Fruit fly (Drosophila melanogaster) whole organism, embryonic: ENCODE data around the gene CG43447.
A peak's percentile ranks its signal among the peaks of the same experiment; 100 is the strongest.

Experiments
- Antp ChIP-seq: fragments of 200-800 bp; sonication (Bioruptor generic); optimal IDR thresholded peaks from 3 replicates; lab custom pipeline; 2016; ENCODE audit warnings: missing biosample characterization, missing genetic modification characterization
- Atf-2 ChIP-seq: fragments of 200-800 bp; sonication (Bioruptor generic); optimal IDR thresholded peaks from 2 replicates; lab custom pipeline; 2016; ENCODE audit warnings: missing biosample characterization, missing genetic modification characterization
- Bteb2 ChIP-seq: fragments of 200-800 bp; sonication (Bioruptor generic); optimal IDR thresholded peaks from 2 replicates; lab custom pipeline; 2016; ENCODE audit warnings: missing biosample characterization, missing genetic modification characterization
- CG10431 ChIP-seq: fragments of 200-800 bp; sonication (Bioruptor generic); optimal IDR thresholded peaks from 3 replicates; lab custom pipeline; 2018; ENCODE audit warnings: missing biosample characterization, mild to moderate bottlenecking, missing genetic modification characterization
- CG10543 ChIP-seq: fragments of 200-800 bp; sonication (Bioruptor generic); optimal IDR thresholded peaks from 3 replicates; lab custom pipeline; 2017; ENCODE audit warnings: missing biosample characterization, mild to moderate bottlenecking, missing genetic modification characterization, moderate library complexity
- CG11695 ChIP-seq: fragments of 200-800 bp; sonication (Bioruptor generic); IDR thresholded peaks from 3 replicates; pipeline ENCODE4 v1.3.6; 2022; ENCODE audit warnings: missing biosample characterization, missing genetic modification characterization
- CG12236 ChIP-seq: fragments of 200-800 bp; sonication (Bioruptor generic); optimal IDR thresholded peaks from 2 replicates; lab custom pipeline; 2016; ENCODE audit warnings: missing biosample characterization, missing genetic modification characterization
- CG13123 ChIP-seq: fragments of 200-800 bp; sonication (Bioruptor generic); optimal IDR thresholded peaks from 2 replicates; lab custom pipeline; 2016; ENCODE audit warnings: missing biosample characterization, missing genetic modification characterization
- CG15073 ChIP-seq: fragments of 200-800 bp; sonication (Bioruptor generic); optimal IDR thresholded peaks from 2 replicates; lab custom pipeline; 2016; ENCODE audit warnings: missing biosample characterization, missing genetic modification characterization
- CG1529 ChIP-seq: fragments of 200-800 bp; sonication (Bioruptor generic); optimal IDR thresholded peaks from 3 replicates; lab custom pipeline; 2018; ENCODE audit warnings: missing biosample characterization, missing genetic modification characterization
- CG1603 ChIP-seq: fragments of 200-800 bp; sonication (Bioruptor generic); optimal IDR thresholded peaks from 2 replicates; lab custom pipeline; 2019; ENCODE audit warnings: missing biosample characterization, mild to moderate bottlenecking, missing genetic modification characterization, moderate library complexity
- CG16815 ChIP-seq: fragments of 200-800 bp; sonication (Bioruptor generic); optimal IDR thresholded peaks from 3 replicates; lab custom pipeline; 2017; ENCODE audit warnings: missing biosample characterization, mild to moderate bottlenecking, missing genetic modification characterization
- CG17359 ChIP-seq: fragments of 200-800 bp; sonication (Bioruptor generic); optimal IDR thresholded peaks from 3 replicates; lab custom pipeline; 2018; ENCODE audit warnings: missing biosample characterization, mild to moderate bottlenecking, missing genetic modification characterization, moderate library complexity
- CG17568 ChIP-seq: fragments of 200-800 bp; sonication (Bioruptor generic); optimal IDR thresholded peaks from 2 replicates; lab custom pipeline; 2018; ENCODE audit warnings: missing biosample characterization, mild to moderate bottlenecking, missing genetic modification characterization, moderate library complexity
- CG18011 ChIP-seq: fragments of 200-800 bp; sonication (Bioruptor generic); optimal IDR thresholded peaks from 2 replicates; lab custom pipeline; 2017; ENCODE audit warnings: missing biosample characterization, missing genetic modification characterization, mild to moderate bottlenecking, moderate library complexity, missing genotype
- CG2712 ChIP-seq: fragments of 200-800 bp; optimal IDR thresholded peaks from 3 replicates; lab custom pipeline; 2019; ENCODE audit warnings: missing biosample characterization, mild to moderate bottlenecking, missing genetic modification characterization, moderate library complexity
- CG31441 ChIP-seq: fragments of 200-800 bp; sonication (Bioruptor generic); IDR thresholded peaks from 2 replicates; pipeline ENCODE4 v1.3.6; 2022; ENCODE audit warnings: missing biosample characterization, missing genetic modification characterization
- CG3847 ChIP-seq: fragments of 200-800 bp; sonication (Bioruptor generic); IDR thresholded peaks from 2 replicates; pipeline ENCODE4 v1.3.6; 2022; ENCODE audit warnings: missing biosample characterization, missing genetic modification characterization
- CG6813 ChIP-seq: fragments of 200-800 bp; sonication (Bioruptor generic); optimal IDR thresholded peaks from 2 replicates; lab custom pipeline; 2017; ENCODE audit warnings: missing biosample characterization, missing genetic modification characterization, mild to moderate bottlenecking, moderate library complexity, missing genetic modification reagents
- CG8478 ChIP-seq: fragments of >200 bp; optimal IDR thresholded peaks from 2 replicates; lab custom pipeline; 2018
- CG9437 ChIP-seq: fragments of 200-800 bp; sonication (Bioruptor generic); optimal IDR thresholded peaks from 2 replicates; lab custom pipeline; 2018; ENCODE audit warnings: missing biosample characterization, mild to moderate bottlenecking, missing genetic modification characterization
- CG9797 ChIP-seq: fragments of 200-800 bp; sonication (Bioruptor generic); optimal IDR thresholded peaks from 3 replicates; lab custom pipeline; 2018; ENCODE audit warnings: missing biosample characterization, mild to moderate bottlenecking, missing genetic modification characterization
- D19A ChIP-seq: fragments of 200-800 bp; optimal IDR thresholded peaks from 3 replicates; lab custom pipeline; 2019; ENCODE audit warnings: missing biosample characterization, mild to moderate bottlenecking, missing genetic modification characterization, moderate library complexity
- Drgx ChIP-seq: fragments of 200-800 bp; sonication (Bioruptor generic); IDR thresholded peaks from 2 replicates; pipeline ENCODE4 v1.3.6; 2022; ENCODE audit warnings: missing biosample characterization, missing genetic modification characterization
- Hey ChIP-seq: fragments of 200-800 bp; sonication (Bioruptor generic); optimal IDR thresholded peaks from 3 replicates; lab custom pipeline; 2018; ENCODE audit warnings: missing biosample characterization, mild to moderate bottlenecking, missing genetic modification characterization
- Hmx ChIP-seq: fragments of 200-800 bp; sonication (Bioruptor generic); optimal IDR thresholded peaks from 2 replicates; lab custom pipeline; 2016; ENCODE audit warnings: missing biosample characterization, missing genetic modification characterization
- MTF-1 ChIP-seq: fragments of 200-800 bp; sonication (Bioruptor generic); optimal IDR thresholded peaks from 2 replicates; lab custom pipeline; 2018; ENCODE audit warnings: missing biosample characterization, mild to moderate bottlenecking, missing genetic modification characterization, borderline replicate concordance
- Mrtf ChIP-seq: fragments of 200-800 bp; sonication (Bioruptor generic); IDR thresholded peaks from 3 replicates; pipeline ENCODE4 v1.3.6; 2022; ENCODE audit warnings: missing biosample characterization, missing genetic modification characterization
- Nf-YC ChIP-seq: fragments of 200-800 bp; optimal IDR thresholded peaks from 3 replicates; lab custom pipeline; 2019; ENCODE audit warnings: missing biosample characterization, mild to moderate bottlenecking, missing genetic modification characterization, moderate library complexity
- Oaz ChIP-seq: fragments of 200-800 bp; sonication (Bioruptor generic); IDR thresholded peaks from 2 replicates; pipeline ENCODE4 v1.3.6; 2022; ENCODE audit warnings: missing biosample characterization, missing genetic modification characterization
- Sox102F ChIP-seq: fragments of 200-800 bp; sonication (Bioruptor generic); optimal IDR thresholded peaks from 2 replicates; lab custom pipeline; 2018; ENCODE audit warnings: missing biosample characterization, mild to moderate bottlenecking, missing genetic modification characterization, moderate library complexity
- Sry-β ChIP-seq: fragments of 200-800 bp; sonication (Bioruptor generic); optimal IDR thresholded peaks from 2 replicates; lab custom pipeline; 2018; ENCODE audit warnings: missing biosample characterization, mild to moderate bottlenecking, missing genetic modification characterization, moderate library complexity
- Sry-δ ChIP-seq: fragments of 200-800 bp; sonication (Bioruptor generic); optimal IDR thresholded peaks from 2 replicates; lab custom pipeline; 2016; ENCODE audit warnings: missing biosample characterization, missing genetic modification characterization
- Taf1 ChIP-seq: fragments of 200-800 bp; sonication (Bioruptor generic); IDR thresholded peaks from 2 replicates; pipeline ENCODE4 v1.3.6; 2022; ENCODE audit warnings: missing biosample characterization, missing genetic modification characterization
- bsh ChIP-seq, 2 experiments: fragments of 200-800 bp; sonication (Bioruptor generic); optimal IDR thresholded peaks; 2 replicates each; lab custom pipeline; 2017 to 2018; ENCODE audit warnings: mild to moderate bottlenecking in 2 of 2, missing biosample characterization in 2 of 2, missing genetic modification characterization in 2 of 2, moderate library complexity in 1 of 2
- crc ChIP-seq: fragments of 200-800 bp; sonication (Bioruptor generic); optimal IDR thresholded peaks from 2 replicates; lab custom pipeline; 2016; ENCODE audit warnings: missing biosample characterization, missing genetic modification characterization
- dati ChIP-seq: fragments of 200-800 bp; sonication (Bioruptor generic); IDR thresholded peaks from 2 replicates; pipeline ENCODE4 v1.3.6; 2022; ENCODE audit warnings: missing biosample characterization, missing genetic modification characterization
- dmrt99B ChIP-seq: fragments of 200-800 bp; sonication (Bioruptor generic); optimal IDR thresholded peaks from 2 replicates; lab custom pipeline; 2018; ENCODE audit warnings: missing biosample characterization, mild to moderate bottlenecking, missing genetic modification characterization, moderate library complexity
- gfzf ChIP-seq: fragments of 200-800 bp; sonication (Bioruptor generic); optimal IDR thresholded peaks from 2 replicates; lab custom pipeline; 2016; ENCODE audit warnings: missing biosample characterization, mild to moderate bottlenecking, missing genetic modification characterization, moderate library complexity
- hb ChIP-seq: fragments of 200-800 bp; sonication (Bioruptor generic); IDR thresholded peaks from 3 replicates; pipeline ENCODE4 v1.3.6; 2022; ENCODE audit warnings: missing biosample characterization, missing genetic modification characterization; ENCODE audit not compliant: partially characterized antibody
- jing ChIP-seq: fragments of 200-800 bp; sonication (Bioruptor generic); optimal IDR thresholded peaks from 2 replicates; lab custom pipeline; 2018; ENCODE audit warnings: missing biosample characterization, mild to moderate bottlenecking, missing genetic modification characterization
- kah ChIP-seq: fragments of 200-800 bp; sonication (Bioruptor generic); optimal IDR thresholded peaks from 2 replicates; lab custom pipeline; 2018; ENCODE audit warnings: missing biosample characterization, mild to moderate bottlenecking, missing genetic modification characterization
- lov ChIP-seq, 2 experiments: fragments of 200-800 bp in 1 of 2; fragments of >200 bp in 1 of 2; sonication (Bioruptor generic) in 1 of 2; IDR thresholded peaks in 1 of 2; optimal IDR thresholded peaks in 1 of 2; 2 replicates in 1 of 2; 3 replicates in 1 of 2; pipeline versions ENCODE4 v1.3.6 to Lab custom; 2017 to 2022; ENCODE audit warnings: missing biosample characterization in 1 of 2, missing genetic modification characterization in 1 of 2
- odd ChIP-seq: fragments of 200-800 bp; sonication (Bioruptor generic); optimal IDR thresholded peaks from 2 replicates; lab custom pipeline; 2017; ENCODE audit warnings: missing biosample characterization, mild to moderate bottlenecking, missing genetic modification characterization
- rib ChIP-seq: fragments of 200-800 bp; sonication (Bioruptor generic); IDR thresholded peaks from 2 replicates; pipeline ENCODE4 v1.3.6; 2022; ENCODE audit warnings: missing biosample characterization, missing genetic modification characterization
- sisA ChIP-seq: fragments of 200-800 bp; sonication (Bioruptor generic); IDR thresholded peaks from 2 replicates; pipeline ENCODE4 v1.3.6; 2022; ENCODE audit warnings: missing biosample characterization, missing genetic modification characterization
- slou ChIP-seq: fragments of 200-800 bp; sonication (Bioruptor generic); optimal IDR thresholded peaks from 3 replicates; lab custom pipeline; 2016; ENCODE audit warnings: missing biosample characterization, missing genetic modification characterization
- sob ChIP-seq: fragments of 200-800 bp; sonication (Bioruptor generic); IDR thresholded peaks from 2 replicates; pipeline ENCODE4 v1.3.6; 2022; ENCODE audit warnings: missing biosample characterization, missing genetic modification characterization
- tx ChIP-seq: fragments of 200-800 bp; sonication (Bioruptor generic); optimal IDR thresholded peaks from 2 replicates; lab custom pipeline; 2016; ENCODE audit warnings: missing biosample characterization, missing genetic modification characterization

CG43447 gene

dm6 chr3R:27440012-27440411, at the start of gene CG43447:
TSS of gene CG43447 (plus strand) at chr3R:27440312.
- TF ChIP-seq Antp (no peak), Hey (tag; lab: Kevin White, UChicago) (peak; percentile 45)

DNA sequence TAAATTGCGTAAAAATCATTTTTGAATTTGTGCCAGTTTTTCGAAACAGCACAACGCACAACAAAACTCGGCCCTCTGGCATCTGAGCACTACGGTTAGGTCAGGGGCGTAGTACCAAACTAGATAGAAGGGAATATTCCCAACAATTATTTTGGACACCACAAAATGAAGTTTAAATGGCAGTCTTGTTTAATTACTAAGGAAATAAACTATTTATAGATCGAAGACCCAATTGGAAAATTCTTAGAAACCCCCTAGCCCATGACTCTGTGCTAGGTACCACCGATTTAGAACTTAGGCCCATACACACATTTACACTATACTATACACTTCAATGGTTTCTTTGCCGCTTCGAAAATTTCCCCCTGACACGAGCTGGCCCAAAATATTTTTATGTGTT, 33.1 kb upstream of the CG43447 start:
- TF ChIP-seq CG11695 (GFP tag; lab: Robert Waterston, UW) (peak; percentile 65), CG17359 (tag; lab: Kevin White, UChicago) (peak; percentile 74), Sox102F (GFP tag; lab: Kevin White, UChicago) (peak; percentile 67), Hmx (GFP tag; lab: Kevin White, UChicago) (no peak), CG17568 (peak; percentile 16), CG18011 (peak; percentile 5), Drgx (GFP tag; lab: Robert Waterston, UW) (peak; percentile 60), CG9437 (GFP tag; lab: Kevin White, UChicago) (peak; percentile 8), dmrt99B (tag; lab: Kevin White, UChicago) (peak; percentile 81), CG12236 (GFP tag; lab: Kevin White, UChicago) (no peak), CG2712 (tag; lab: Kevin White, UChicago) (peak; percentile 71), crc (GFP tag; lab: Kevin White, UChicago) (peak; percentile 44), Oaz (peak; percentile 74), CG1603 (tag; lab: Kevin White, UChicago) (peak; percentile 64), Nf-YC (tag; lab: Kevin White, UChicago) (peak; percentile 68), Bteb2 (GFP tag; lab: Kevin White, UChicago) (peak; percentile 57), CG31441 (peak; percentile 70), kah (GFP tag; lab: Kevin White, UChicago) (peak; percentile 21), rib (GFP tag; lab: Robert Waterston, UW) (peak; percentile 67), CG8478 (lab: Kevin White, UChicago) (no peak), D19A (tag; lab: Kevin White, UChicago) (peak; percentile 45), CG1529 (GFP tag; lab: Kevin White, UChicago) (no peak), sob (GFP tag; lab: Robert Waterston, UW) (peak; percentile 90), jing (peak; percentile 37), Sry-δ (GFP tag; lab: Kevin White, UChicago) (no peak), CG6813 (GFP tag; lab: Kevin White, UChicago) (peak; percentile 47), hb (GFP tag; lab: Robert Waterston, UW) (no peak), CG10431 (GFP tag; lab: Kevin White, UChicago) (no peak), gfzf (no peak), CG16815 (GFP tag; lab: Kevin White, UChicago) (peak; percentile 39), bsh (GFP tag; optimal IDR thresholded peaks at IDR 0.05; lab: Kevin White, UChicago) (peak in 1 of 2 experiments; percentile 55), CG10543 (GFP tag; lab: Kevin White, UChicago) (peak; percentile 87), CG13123 (GFP tag; lab: Kevin White, UChicago) (no peak), Mrtf (peak; percentile 80), CG9797 (GFP tag; lab: Kevin White, UChicago) (no peak), dati (GFP tag; lab: Robert Waterston, UW) (0 out of 2 replicates have a peak, but pooled peaks have one; percentile 31), Taf1 (GFP tag; lab: Robert Waterston, UW) (peak; percentile 79), Sry-β (GFP tag; lab: Kevin White, UChicago) (no peak), tx (GFP tag; lab: Kevin White, UChicago) (peak; percentile 66), slou (GFP tag; lab: Kevin White, UChicago) (peak; percentile 78), Atf-2 (GFP tag; lab: Kevin White, UChicago) (peak; percentile 10), odd (GFP tag; lab: Kevin White, UChicago) (peak; percentile 21), MTF-1 (GFP tag; lab: Kevin White, UChicago) (peak; percentile 7), sisA (GFP tag; lab: Robert Waterston, UW) (peak; percentile 78), lov (optimal IDR thresholded peaks at IDR 0.05; lab: Kevin White, UChicago) (no peak), lov (GFP tag; IDR thresholded peaks at IDR 0.05; lab: Robert Waterston, UW) (peak; percentile 61; the same call in 1 of the 3 replicates), CG3847 (GFP tag; lab: Robert Waterston, UW) (peak; percentile 91), CG15073 (GFP tag; lab: Kevin White, UChicago) (no peak)
